Worm (Caenorhabditis elegans) whole organism, L3 larva: Measurements from ENCODE around the gene K09B3.1.

Experiments
- elt-3 ChIP-seq, 3 experiments: fragments of 150-350 bp in 1 of 3; sonication (generic microtip) in 2 of 3; optimal IDR thresholded peaks; 2 replicates in 2 of 3; 4 replicates in 1 of 3; lab custom pipeline; 2014 to 2017; ENCODE audit warnings: missing biosample characterization in 3 of 3, missing genetic modification characterization in 3 of 3
- fos-1 ChIP-seq: fragments of 150-350 bp; optimal IDR thresholded peaks from 2 replicates; lab custom pipeline; 2014; ENCODE audit warnings: missing biosample characterization, missing genetic modification characterization
- mdl-1 ChIP-seq: fragments of 150-350 bp; optimal IDR thresholded peaks from 2 replicates; lab custom pipeline; 2014; ENCODE audit warnings: missing biosample characterization, missing genetic modification characterization
- nhr-28 ChIP-seq: fragments of 150-350 bp; optimal IDR thresholded peaks from 2 replicates; lab custom pipeline; 2014; ENCODE audit warnings: missing biosample characterization, missing genetic modification characterization
- skn-1 ChIP-seq: fragments of 150-350 bp; optimal IDR thresholded peaks from 2 replicates; lab custom pipeline; 2014; ENCODE audit warnings: missing biosample characterization, missing genetic modification characterization

DNA sequence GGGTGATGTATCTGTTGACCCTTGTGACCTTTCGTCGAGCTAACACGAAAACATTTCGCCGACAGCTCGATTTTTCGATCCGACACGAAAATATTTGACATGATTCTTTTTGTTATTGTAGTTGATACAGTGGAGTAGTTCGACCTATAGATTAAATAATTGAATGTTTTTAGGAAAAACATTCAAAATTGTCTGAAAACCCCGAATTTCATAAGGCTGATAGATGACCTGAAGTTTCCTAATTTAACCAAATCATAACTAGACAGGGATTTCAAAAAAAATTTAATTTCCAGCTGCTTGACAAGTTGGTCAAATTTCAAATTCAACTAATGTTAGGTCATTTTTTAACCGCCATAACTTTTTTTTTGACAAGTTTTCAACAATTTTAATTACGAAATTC lies 40.5 kb downstream of the K09B3.1 start, which contains the start of gene cal-3:
- TF ChIP-seq mdl-1 (tag; lab: Kevin White, UChicago) (no peak), fos-1 (tag; lab: Kevin White, UChicago) (no peak), skn-1 (tag; lab: Kevin White, UChicago) (no peak), nhr-28 (tag; lab: Kevin White, UChicago) (no peak), elt-3 (tag; optimal IDR thresholded peaks at IDR 0.05; lab: Kevin White, UChicago) (no peak)
